Worm (Caenorhabditis elegans) whole organism, young adult: ENCODE measurements around the gene T24A6.20.
"Not testable (repeated sequence)": the region's sequence is repeated elsewhere in the genome, so short reads cannot be mapped to it uniquely, and the experiment has no call there.

Experiments used
- C17E4.6 ChIP-seq: fragments of 200-800 bp; sonication (Bioruptor generic); IDR thresholded peaks from 2 replicates; pipeline ENCODE4 v1.3.6; 2022; ENCODE audit warnings: missing genetic modification reagents, missing genetic modification characterization, missing compliant biosample characterization
- F22D6.2 ChIP-seq: sonication (generic microtip); optimal IDR thresholded peaks from 2 replicates; lab custom pipeline; 2016; ENCODE audit warnings: mild to moderate bottlenecking, missing genetic modification characterization, missing compliant biosample characterization
- F49E8.2 ChIP-seq: sonication (generic microtip); optimal IDR thresholded peaks from 3 replicates; lab custom pipeline; 2017; ENCODE audit warnings: missing genetic modification characterization, mild to moderate bottlenecking, missing compliant biosample characterization, antibody characterized with exemption, moderate library complexity; ENCODE audit not compliant: insufficient read depth
- F55B11.4 ChIP-seq: sonication (generic microtip); optimal IDR thresholded peaks from 2 replicates; lab custom pipeline; 2016; ENCODE audit warnings: missing compliant biosample characterization, missing genetic modification characterization, borderline replicate concordance; ENCODE audit not compliant: insufficient read depth
- F57A8.1 ChIP-seq: fragments of 200-800 bp; sonication (Bioruptor generic); optimal IDR thresholded peaks from 2 replicates; lab custom pipeline; 2018; ENCODE audit warnings: mild to moderate bottlenecking, missing genetic modification characterization, moderate library complexity, missing compliant biosample characterization
- F57C9.4 ChIP-seq: sonication (generic microtip); optimal IDR thresholded peaks from 2 replicates; lab custom pipeline; 2017; ENCODE audit warnings: mild to moderate bottlenecking, missing genetic modification characterization, missing compliant biosample characterization
- K11D2.4 ChIP-seq: fragments of 200-800 bp; sonication (Bioruptor generic); IDR thresholded peaks from 2 replicates; pipeline ENCODE4 v1.3.6; 2022; ENCODE audit warnings: missing genetic modification reagents, missing genetic modification characterization, missing compliant biosample characterization
- ZK185.1 ChIP-seq: sonication (generic microtip); optimal IDR thresholded peaks from 2 replicates; lab custom pipeline; 2016; ENCODE audit warnings: mild to moderate bottlenecking, missing genetic modification characterization, missing compliant biosample characterization; ENCODE audit not compliant: poor library complexity, severe bottlenecking
- ccch-3 ChIP-seq: fragments of 200-800 bp; sonication (Bioruptor generic); optimal IDR thresholded peaks from 2 replicates; lab custom pipeline; 2018; ENCODE audit warnings: mild to moderate bottlenecking, missing genetic modification characterization, missing compliant biosample characterization
- ceh-58 ChIP-seq: fragments of 200-800 bp; sonication (Bioruptor generic); IDR thresholded peaks from 2 replicates; pipeline ENCODE4 v1.3.6; 2022; ENCODE audit warnings: missing genetic modification characterization, missing compliant biosample characterization
- egl-44 ChIP-seq: fragments of 200-800 bp; sonication (Bioruptor generic); IDR thresholded peaks from 2 replicates; pipeline ENCODE4 v1.3.6; 2022; ENCODE audit warnings: missing genetic modification reagents, missing genetic modification characterization, missing compliant biosample characterization
- fkh-3 ChIP-seq: sonication (generic microtip); optimal IDR thresholded peaks from 2 replicates; lab custom pipeline; 2016; ENCODE audit warnings: mild to moderate bottlenecking, missing genetic modification characterization, missing compliant biosample characterization
- gei-17 ChIP-seq: fragments of 200-800 bp; sonication (Bioruptor generic); optimal IDR thresholded peaks from 2 replicates; lab custom pipeline; 2018; ENCODE audit warnings: mild to moderate bottlenecking, missing genetic modification characterization, missing compliant biosample characterization
- hrde-1 ChIP-seq: sonication (generic microtip); optimal IDR thresholded peaks from 2 replicates; lab custom pipeline; 2016; ENCODE audit warnings: missing genetic modification characterization, mild to moderate bottlenecking, missing compliant biosample characterization, moderate library complexity, missing genotype, missing genetic modification reagents, borderline replicate concordance
- hsf-1 ChIP-seq: fragments of 200-800 bp; sonication (Bioruptor generic); IDR thresholded peaks from 2 replicates; pipeline ENCODE4 v1.3.6; 2022; ENCODE audit warnings: missing genetic modification reagents, missing genetic modification characterization, missing compliant biosample characterization
- lag-1 ChIP-seq: fragments of 200-800 bp; sonication (Bioruptor generic); IDR thresholded peaks from 2 replicates; pipeline ENCODE4 v1.3.6; 2022; ENCODE audit warnings: missing genetic modification reagents, missing genetic modification characterization, missing compliant biosample characterization
- lin-40 ChIP-seq: sonication (generic microtip); optimal IDR thresholded peaks from 2 replicates; lab custom pipeline; 2016; ENCODE audit warnings: missing genetic modification characterization, mild to moderate bottlenecking, missing compliant biosample characterization, missing genotype, missing genetic modification reagents
- lin-54 ChIP-seq: fragments of 200-800 bp; sonication (Bioruptor generic); optimal IDR thresholded peaks from 2 replicates; lab custom pipeline; 2018; ENCODE audit warnings: mild to moderate bottlenecking, missing genetic modification characterization, missing compliant biosample characterization
- madf-3 ChIP-seq: fragments of 200-800 bp; sonication (Bioruptor generic); IDR thresholded peaks from 2 replicates; pipeline ENCODE4 v1.3.6; 2022; ENCODE audit warnings: missing genetic modification reagents, missing genetic modification characterization, missing compliant biosample characterization
- mcd-1 ChIP-seq: fragments of 200-800 bp; sonication (Bioruptor generic); IDR thresholded peaks from 2 replicates; pipeline ENCODE4 v1.3.6; 2022; ENCODE audit warnings: missing genetic modification reagents, missing genetic modification characterization, missing compliant biosample characterization
- nfya-2 ChIP-seq: fragments of 200-800 bp; sonication (Bioruptor generic); IDR thresholded peaks from 2 replicates; pipeline ENCODE4 v1.3.6; 2022; ENCODE audit warnings: missing genetic modification reagents, missing genetic modification characterization, missing compliant biosample characterization
- sdz-38 ChIP-seq: sonication (generic microtip); optimal IDR thresholded peaks from 2 replicates; lab custom pipeline; 2016; ENCODE audit warnings: missing genotype, missing genetic modification characterization, missing compliant biosample characterization
- snpc-1.3 ChIP-seq: sonication (generic microtip); optimal IDR thresholded peaks from 2 replicates; lab custom pipeline; 2017; ENCODE audit warnings: missing genetic modification characterization, mild to moderate bottlenecking, missing compliant biosample characterization, antibody characterized with exemption, moderate library complexity, missing genotype, missing genetic modification reagents; ENCODE audit not compliant: insufficient read depth
- snpc-4 ChIP-seq, 5 experiments: fragments of 150-350 bp in 1 of 5; sonication (generic microtip) in 4 of 5; optimal IDR thresholded peaks; 2 replicates each; lab custom pipeline; 2014 to 2018; ENCODE audit warnings: missing genetic modification characterization in 5 of 5, missing biosample characterization in 3 of 5, antibody characterized with exemption in 2 of 5, mild to moderate bottlenecking in 2 of 5, missing compliant biosample characterization in 2 of 5, missing genotype in 2 of 5, moderate library complexity in 2 of 5, missing genetic modification reagents in 1 of 5
- zfh-2 ChIP-seq: fragments of 200-800 bp; sonication (Bioruptor generic); conservative IDR thresholded peaks from 2 replicates; pipeline ENCODE4 v1.3.6; 2022; ENCODE audit warnings: missing genetic modification reagents, missing genetic modification characterization, missing compliant biosample characterization
- ztf-18 ChIP-seq: sonication (generic microtip); optimal IDR thresholded peaks from 2 replicates; lab custom pipeline; 2016; ENCODE audit warnings: missing genotype, mild to moderate bottlenecking, missing genetic modification characterization, missing compliant biosample characterization
- ztf-6 ChIP-seq: fragments of 200-800 bp; sonication (Bioruptor generic); IDR thresholded peaks from 2 replicates; pipeline ENCODE4 v1.3.6; 2022; ENCODE audit warnings: missing genetic modification reagents, missing genetic modification characterization, missing compliant biosample characterization

Gene T24A6.20

DNA sequence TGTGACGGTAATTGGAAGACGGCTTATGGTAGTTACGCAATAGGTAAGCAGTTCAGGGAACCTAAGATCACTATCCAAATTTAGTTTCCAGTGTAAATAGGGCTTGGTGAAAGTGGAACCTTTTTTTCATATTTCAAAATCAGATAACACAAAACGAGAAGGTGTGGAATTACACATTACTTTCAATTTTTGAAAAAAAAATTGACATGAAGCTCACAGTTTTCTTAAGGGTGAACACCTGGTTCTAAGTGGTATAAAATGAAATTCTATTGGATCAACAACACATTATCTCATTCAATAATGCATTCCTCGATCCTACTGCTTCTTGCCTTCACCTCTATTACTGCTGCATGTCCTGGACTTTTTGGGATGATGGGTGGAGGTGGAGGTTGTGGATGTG is 3.1 kb downstream of the T24A6.20 start, which contains the start of gene grl-30:
grl-30 (plus strand) TSS at position 301 of the 400 bp plus-strand sequence.
- no peak for TF ChIP-seq gei-17 (GFP tag; lab: Kevin White, UChicago)
- no peak for TF ChIP-seq C17E4.6 (GFP tag; lab: Robert Waterston, UW)
- TF ChIP-seq ceh-58 (GFP tag; lab: Robert Waterston, UW) = no peak
- no peak for TF ChIP-seq snpc-4 (GFP tag; optimal IDR thresholded peaks at IDR 0.05; lab: Kevin White, UChicago)
- TF ChIP-seq snpc-4 (tag; optimal IDR thresholded peaks at IDR 0.05; lab: Kevin White, UChicago) = no peak
- no peak for TF ChIP-seq mcd-1 (GFP tag; lab: Robert Waterston, UW)
- TF ChIP-seq hsf-1 (GFP tag; lab: Robert Waterston, UW) = no peak
- TF ChIP-seq hrde-1 (tag; lab: Kevin White, UChicago) = no peak
- no peak for TF ChIP-seq lin-54
- TF ChIP-seq F22D6.2 (tag; lab: Kevin White, UChicago) = no peak
- TF ChIP-seq ztf-18 (tag; lab: Kevin White, UChicago) = no peak
- no peak for TF ChIP-seq F55B11.4 (tag; lab: Kevin White, UChicago)
- no peak for TF ChIP-seq lin-40 (tag; lab: Kevin White, UChicago)
- TF ChIP-seq F57C9.4 = no peak
- TF ChIP-seq K11D2.4 (GFP tag; lab: Robert Waterston, UW) = no peak
- TF ChIP-seq F57A8.1 (GFP tag; lab: Kevin White, UChicago) = no peak
- TF ChIP-seq egl-44 (GFP tag; lab: Robert Waterston, UW) = no peak
- no peak for TF ChIP-seq nfya-2 (GFP tag; lab: Robert Waterston, UW)
- no peak for TF ChIP-seq snpc-1.3 (tag; lab: Kevin White, UChicago)
- TF ChIP-seq sdz-38 (tag; lab: Kevin White, UChicago) = no peak

DNA sequence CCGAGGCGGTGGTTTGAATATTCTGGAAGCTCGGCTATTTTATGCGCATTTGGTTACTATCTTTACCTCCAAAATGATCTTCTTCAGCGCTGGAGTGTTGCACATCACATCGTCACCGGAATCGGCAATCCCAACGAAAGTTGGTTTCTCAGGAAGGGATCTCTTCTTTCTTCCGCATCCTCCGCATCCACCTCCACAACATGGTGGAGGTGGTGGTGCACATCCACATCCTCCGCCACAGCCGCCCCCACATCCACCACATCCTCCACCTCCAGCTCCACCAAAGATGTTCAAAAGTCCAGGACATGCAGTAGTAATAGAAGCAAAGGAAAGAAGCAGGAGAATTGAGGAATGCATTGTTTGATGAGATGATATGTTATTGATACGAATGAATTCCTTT is 4.5 kb downstream of the T24A6.20 start, which contains the start of gene grl-31:
grl-31 (minus strand) TSS at position 357 of the 400 bp plus-strand sequence.
- TF ChIP-seq zfh-2 (GFP tag; lab: Robert Waterston, UW) = peak; percentile 59
- no peak for TF ChIP-seq ZK185.1 (tag; lab: Kevin White, UChicago)

DNA sequence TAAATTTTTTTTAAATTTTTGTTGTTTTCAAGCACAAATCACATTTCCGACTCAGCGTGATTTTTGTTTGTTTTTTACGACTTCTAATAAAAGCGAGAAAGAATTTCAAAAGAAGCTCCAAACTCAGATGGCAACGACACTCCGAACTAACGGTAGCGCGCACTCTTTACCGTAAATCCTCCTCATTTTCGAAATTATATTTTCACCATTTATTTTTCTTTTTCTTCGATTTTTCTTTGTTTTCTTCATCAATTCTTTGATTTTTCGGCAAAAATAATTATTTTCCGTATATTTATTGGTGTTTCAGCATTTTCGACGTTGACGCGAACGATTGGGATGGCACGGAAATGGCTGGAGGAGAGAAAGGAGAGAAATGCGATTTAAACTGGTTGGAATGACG is 5.8 kb downstream of the T24A6.20 start, which contains the start of gene T24A6.1:
T24A6.1 (plus strand) TSS at position 301 of the 400 bp plus-strand sequence.
- TF ChIP-seq C17E4.6 (GFP tag; lab: Robert Waterston, UW); lag-1 (GFP tag; lab: Robert Waterston, UW); hrde-1 (tag; lab: Kevin White, UChicago): not testable (repeated sequence)
- TF ChIP-seq, all 124 proteins: peak for 0; not testable (repeated sequence) for 124

DNA sequence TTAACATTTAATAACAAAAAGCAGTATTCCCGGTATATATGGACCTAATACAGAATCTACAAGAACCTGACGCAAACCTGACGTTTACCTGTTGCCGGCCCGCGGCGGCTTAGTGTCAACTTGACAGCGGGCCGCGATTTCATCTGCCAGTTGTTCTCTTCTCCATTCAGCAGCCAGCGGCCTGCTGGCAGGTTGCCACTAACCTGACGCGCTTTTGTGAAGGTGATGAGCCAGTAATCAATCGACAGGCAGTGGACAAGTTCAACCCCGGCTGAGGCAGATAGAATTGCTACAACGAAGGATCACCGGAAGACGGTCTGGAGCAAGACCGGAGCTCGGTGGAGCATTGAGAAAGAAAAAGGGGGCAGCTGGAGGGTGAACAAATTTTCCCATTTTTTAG is 6.8 kb downstream of the T24A6.20 start:
- peak; percentile 52; the same call in 1 of the 2 replicates for TF ChIP-seq hsf-1 (GFP tag; lab: Robert Waterston, UW)

DNA sequence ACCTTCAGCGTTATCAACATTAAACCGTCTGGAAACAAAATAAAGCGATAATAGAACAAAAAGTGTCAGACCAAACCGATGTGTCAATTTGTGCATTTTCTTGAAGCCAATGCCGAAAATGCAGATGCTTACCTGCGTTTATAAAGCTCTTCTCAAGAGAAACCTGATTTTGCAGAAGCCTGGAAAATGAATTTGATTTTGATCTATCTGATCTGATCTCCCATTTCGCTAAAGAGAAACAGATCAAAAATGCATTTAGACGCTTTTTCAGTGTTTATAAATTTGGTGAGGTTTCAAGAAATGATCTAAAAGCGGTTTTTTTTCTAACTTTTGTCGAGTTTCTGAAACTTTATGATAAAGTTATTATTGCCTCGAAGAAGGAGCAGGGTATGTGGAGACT is 9.9 kb downstream of the T24A6.20 start, which contains the start of gene T24A6.16:
T24A6.16 (minus strand) TSS at position 101 of the 400 bp plus-strand sequence.
- TF ChIP-seq ztf-6 (GFP tag; lab: Robert Waterston, UW); F49E8.2 (tag; lab: Kevin White, UChicago); lin-54: not testable (repeated sequence)

DNA sequence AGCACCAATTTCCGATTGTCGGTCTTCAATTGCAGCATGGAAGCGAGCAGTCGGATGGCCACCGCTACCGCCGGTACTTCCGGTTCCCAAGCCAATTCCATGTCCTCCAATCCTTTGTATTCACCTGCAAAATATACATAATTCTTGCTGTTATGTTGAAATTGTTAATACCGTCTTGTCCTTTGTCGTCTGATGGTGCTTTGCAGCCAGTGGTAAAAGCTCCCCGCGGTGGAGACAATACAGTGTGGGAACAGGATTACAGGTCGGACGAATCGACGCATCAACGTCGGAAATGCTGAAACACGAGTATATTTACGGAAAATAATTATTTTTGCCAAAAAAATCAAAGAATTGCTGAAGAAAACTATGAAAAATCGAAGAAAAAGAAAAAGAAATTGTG is 11.4 kb downstream of the T24A6.20 start, which contains the start of gene T24A6.17:
T24A6.17 (minus strand) TSS at position 101 of the 400 bp plus-strand sequence.
- not testable (repeated sequence) for TF ChIP-seq ccch-3; madf-3 (GFP tag; lab: Robert Waterston, UW); fkh-3 (tag; lab: Kevin White, UChicago)
